Worm (Caenorhabditis elegans): ENCODE results near the gene F36D4.5.
"Not testable (repeated sequence)": the region's sequence is repeated elsewhere in the genome, so short reads cannot be mapped to it uniquely, and the experiment has no call there.

The F36D4.5 gene

DNA sequence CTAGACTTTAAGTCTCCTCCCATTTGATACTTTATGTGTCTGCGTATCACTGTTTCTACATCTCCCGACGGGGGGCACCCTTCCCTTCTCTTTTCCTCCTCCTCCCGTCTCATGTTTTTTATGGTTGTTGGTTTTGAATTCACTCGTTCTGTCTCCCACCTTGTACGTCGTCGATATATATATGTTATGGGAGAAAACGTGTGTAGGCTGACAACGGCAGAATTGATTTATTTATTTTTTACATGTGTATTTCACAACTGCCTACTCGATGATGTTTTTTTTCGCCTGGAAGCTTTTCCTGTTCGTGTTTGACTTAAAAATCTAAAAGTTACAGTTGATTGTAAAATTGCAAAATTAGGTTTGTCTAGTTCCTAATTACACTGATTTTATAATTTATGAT, 16.9 kb upstream of the F36D4.5 start:
- TF ChIP-seq nhr-11 (tag; optimal IDR thresholded peaks at IDR 0.05) (no peak), sma-9 (GFP tag; optimal IDR thresholded peaks at IDR 0.05) (peak; percentile 38), sma-9 (tag; optimal IDR thresholded peaks at IDR 0.05) (no peak), nhr-25 (tag; optimal IDR thresholded peaks at IDR 0.05) (no peak), alr-1 (tag; optimal IDR thresholded peaks at IDR 0.05) (no peak), F13H6.1 (tag; optimal IDR thresholded peaks at IDR 0.05) (peak; percentile 10), nhr-129 (tag; optimal IDR thresholded peaks at IDR 0.05) (peak; percentile 7), ama-1 (optimal IDR thresholded peaks at IDR 0.05) (no peak), unc-55 (GFP tag; optimal IDR thresholded peaks at IDR 0.05) (peak; percentile 26), egl-27 (tag; optimal IDR thresholded peaks at IDR 0.05) (no peak), blmp-1 (tag; optimal IDR thresholded peaks at IDR 0.05; ENCODE audit: insufficient read depth) (no peak)

DNA sequence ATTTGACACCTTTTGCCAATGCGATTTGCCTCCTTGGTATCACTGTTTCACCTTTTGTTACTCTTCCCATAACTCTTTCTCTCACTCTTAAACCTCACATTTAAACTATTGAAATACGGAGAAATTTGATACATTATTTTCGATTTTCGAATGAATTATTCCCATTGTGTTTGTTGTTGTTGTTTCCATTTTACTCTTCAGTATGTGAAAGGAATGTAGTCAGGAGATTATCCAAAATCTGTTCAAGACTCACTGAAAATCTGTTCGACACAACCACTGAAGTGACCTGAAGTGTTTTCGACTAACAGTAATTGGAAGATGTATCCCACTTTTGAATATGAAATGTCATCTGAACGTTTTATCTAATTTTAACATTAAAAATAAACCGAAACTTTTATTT, 15.4 kb upstream of the F36D4.5 start:
- TF ChIP-seq lsy-2 (tag; optimal IDR thresholded peaks at IDR 0.05) (no peak), ZK546.5 (tag; optimal IDR thresholded peaks at IDR 0.05) (no peak), ceh-16 (tag; optimal IDR thresholded peaks at IDR 0.05) (no peak), gmeb-1 (tag; optimal IDR thresholded peaks at IDR 0.05) (no peak), mbf-1 (tag; optimal IDR thresholded peaks at IDR 0.05) (no peak), elt-1 (tag; optimal IDR thresholded peaks at IDR 0.05) (no peak), ztf-4 (tag; optimal IDR thresholded peaks at IDR 0.05) (no peak), mdl-1 (tag; optimal IDR thresholded peaks at IDR 0.05) (no peak), nhr-10 (tag; optimal IDR thresholded peaks at IDR 0.05) (no peak), ztf-11 (tag; optimal IDR thresholded peaks at IDR 0.05) (no peak), sem-4 (tag; optimal IDR thresholded peaks at IDR 0.05) (no peak), egl-27 (tag; optimal IDR thresholded peaks at IDR 0.05) (no peak), skn-1 (tag; optimal IDR thresholded peaks at IDR 0.05) (no peak), nhr-77 (tag; optimal IDR thresholded peaks at IDR 0.05) (no peak), unc-62 (GFP tag; optimal IDR thresholded peaks at IDR 0.05) (no peak), ceh-82 (tag; optimal IDR thresholded peaks at IDR 0.05) (no peak), Y55F3AM.14 (GFP tag; optimal IDR thresholded peaks at IDR 0.05) (no peak)

DNA sequence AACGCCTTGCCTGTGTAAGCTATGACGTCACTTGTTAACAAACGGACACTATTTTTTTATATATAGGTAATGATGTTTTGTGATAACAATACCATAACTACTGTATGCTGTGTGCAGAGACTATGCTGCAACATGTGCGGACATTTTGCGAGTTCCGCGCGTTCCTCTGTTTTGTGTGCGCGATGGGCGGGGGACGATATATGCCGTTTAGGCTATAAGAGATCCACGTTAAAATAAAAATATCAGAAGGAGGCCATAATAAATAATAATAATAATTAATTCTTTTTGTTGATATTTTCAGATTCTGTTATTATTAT, 14.3 kb upstream of the F36D4.5 start:
- TF ChIP-seq snpc-4 (tag; optimal IDR thresholded peaks at IDR 0.05) = peak; percentile 7
- TF ChIP-seq nhr-25 (tag; optimal IDR thresholded peaks at IDR 0.05) = no peak

DNA sequence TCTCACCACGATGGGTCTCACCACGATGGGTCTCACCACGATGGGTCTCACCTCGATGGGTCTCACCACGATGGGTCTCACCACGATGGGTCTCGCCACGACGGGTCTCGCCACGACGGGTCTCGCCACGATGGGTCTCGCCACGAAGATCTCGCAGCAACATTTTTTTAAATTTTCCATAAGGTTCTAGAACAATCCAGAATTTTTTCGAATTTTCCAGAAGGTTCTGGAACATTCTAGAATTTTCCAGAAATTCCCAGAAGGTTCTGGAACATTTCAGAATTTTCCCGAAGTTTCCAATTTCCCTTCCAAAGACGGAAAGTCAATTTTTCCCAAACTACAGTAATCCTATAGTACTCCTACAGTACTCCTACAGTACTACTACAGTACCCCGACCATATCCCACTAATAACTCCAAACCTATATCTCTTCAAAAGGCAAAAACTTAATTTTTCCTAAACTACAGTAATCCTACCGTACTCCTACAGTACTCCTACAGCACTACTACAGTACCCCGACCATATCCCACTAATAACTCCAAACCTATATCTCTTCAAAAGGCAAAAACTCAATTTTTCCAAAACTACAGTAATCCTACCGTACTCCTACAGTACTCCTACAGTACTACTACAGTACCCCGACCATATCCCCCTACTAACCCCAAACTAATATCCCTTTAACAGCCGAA, 13.8 kb upstream of the F36D4.5 start, which contains the start of gene Y54B9A.1:
Gene Y54B9A.1 (minus strand): TSS at position 235 of the 688 bp plus-strand sequence.
- TF ChIP-seq nhr-6, elt-3, snpc-4 (tag; optimal IDR thresholded peaks at IDR 0.05): not testable (repeated sequence)

DNA sequence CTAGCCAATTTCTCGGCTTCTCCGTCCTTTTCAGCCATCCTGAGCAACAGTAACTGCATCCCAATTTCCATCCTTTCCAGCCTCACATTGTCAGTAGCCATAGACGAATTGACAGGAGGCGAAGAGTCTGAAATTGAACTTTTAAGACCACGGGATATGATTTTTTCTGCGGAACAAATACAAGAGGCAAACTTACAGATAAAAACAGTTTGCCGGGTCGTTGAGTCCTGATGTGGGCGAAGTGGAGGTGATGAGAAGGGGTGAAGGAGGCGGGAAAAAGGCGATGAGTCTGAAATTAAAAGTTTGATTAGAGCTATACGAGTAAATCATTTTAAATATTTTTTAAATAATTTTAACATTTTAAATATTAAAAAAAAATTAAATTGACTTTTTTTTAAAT, 1.5 kb upstream of the F36D4.5 start, which contains the start of gene F36D4.6:
Gene F36D4.6 (minus strand): TSS at position 101 of the 400 bp plus-strand sequence.
- TF ChIP-seq ama-1 (optimal IDR thresholded peaks at IDR 0.05) = no peak
- TF ChIP-seq unc-62 (GFP tag; optimal IDR thresholded peaks at IDR 0.05) = no peak

DNA sequence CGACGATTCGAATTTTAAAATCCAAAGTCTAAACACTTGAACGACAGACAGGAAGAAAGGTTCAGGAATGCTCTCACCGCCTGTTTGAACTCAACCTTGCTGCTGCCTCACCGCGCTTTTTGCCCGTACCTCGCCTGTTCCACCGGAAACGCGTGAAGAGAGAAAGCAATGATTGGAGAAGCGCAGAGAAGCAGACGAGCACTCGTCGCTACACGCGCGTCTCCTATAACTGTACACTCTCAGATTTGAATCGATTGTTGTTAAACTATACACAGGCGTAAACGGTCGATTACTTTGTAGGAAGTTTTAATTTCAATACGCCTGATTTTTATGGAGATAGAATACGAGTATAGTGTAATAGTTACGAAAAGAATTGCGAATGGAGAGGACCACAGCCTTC, 1.1 kb downstream of the F36D4.5 start:
- TF ChIP-seq mbf-1 (tag; optimal IDR thresholded peaks at IDR 0.05) (no peak), elt-3 (tag; optimal IDR thresholded peaks at IDR 0.05) (no peak), dmd-4 (tag; optimal IDR thresholded peaks at IDR 0.05) (no peak), nhr-10 (tag; optimal IDR thresholded peaks at IDR 0.05) (no peak), unc-39 (tag; optimal IDR thresholded peaks at IDR 0.05) (no peak), gmeb-1 (tag; optimal IDR thresholded peaks at IDR 0.05) (peak; percentile 17), R02D3.7 (tag; optimal IDR thresholded peaks at IDR 0.05) (no peak), skn-1 (tag; optimal IDR thresholded peaks at IDR 0.05) (no peak), nhr-237 (tag; optimal IDR thresholded peaks at IDR 0.05) (no peak), crh-2 (tag; optimal IDR thresholded peaks at IDR 0.05) (peak; percentile 20), ztf-4 (tag; optimal IDR thresholded peaks at IDR 0.05) (no peak), Y55F3AM.14 (GFP tag; optimal IDR thresholded peaks at IDR 0.05) (no peak), nhr-129 (tag; optimal IDR thresholded peaks at IDR 0.05) (peak; percentile 25), C34F6.9 (tag; optimal IDR thresholded peaks at IDR 0.05) (peak; percentile 8), unc-62 (GFP tag; optimal IDR thresholded peaks at IDR 0.05) (no peak), nhr-25 (tag; optimal IDR thresholded peaks at IDR 0.05) (peak; percentile 5), mdl-1 (tag; optimal IDR thresholded peaks at IDR 0.05) (peak in 1 of 2 experiments; percentile 15), snpc-4 (tag; optimal IDR thresholded peaks at IDR 0.05) (no peak), fos-1 (tag; optimal IDR thresholded peaks at IDR 0.05) (peak; percentile 71), nhr-6 (tag; optimal IDR thresholded peaks at IDR 0.05) (no peak), ceh-82 (tag; optimal IDR thresholded peaks at IDR 0.05) (no peak), nhr-21 (tag; optimal IDR thresholded peaks at IDR 0.05) (peak; percentile 0), nhr-23 (tag; optimal IDR thresholded peaks at IDR 0.05) (no peak), alr-1 (tag; optimal IDR thresholded peaks at IDR 0.05) (no peak), lin-13 (GFP tag; optimal IDR thresholded peaks at IDR 0.05) (peak; percentile 12), ZK546.5 (tag; optimal IDR thresholded peaks at IDR 0.05) (no peak), sma-3 (GFP tag; optimal IDR thresholded peaks at IDR 0.05) (no peak), blmp-1 (tag; optimal IDR thresholded peaks at IDR 0.05; ENCODE audit: insufficient read depth) (no peak), F13H6.1 (tag; optimal IDR thresholded peaks at IDR 0.05) (peak; percentile 54), lsy-2 (tag; optimal IDR thresholded peaks at IDR 0.05) (peak in 1 of 2 experiments; percentile 21)

Measured in whole organism, L2 larva.